Worm (Caenorhabditis elegans): Measurements from ENCODE around the gene F33G12.6.

DNA sequence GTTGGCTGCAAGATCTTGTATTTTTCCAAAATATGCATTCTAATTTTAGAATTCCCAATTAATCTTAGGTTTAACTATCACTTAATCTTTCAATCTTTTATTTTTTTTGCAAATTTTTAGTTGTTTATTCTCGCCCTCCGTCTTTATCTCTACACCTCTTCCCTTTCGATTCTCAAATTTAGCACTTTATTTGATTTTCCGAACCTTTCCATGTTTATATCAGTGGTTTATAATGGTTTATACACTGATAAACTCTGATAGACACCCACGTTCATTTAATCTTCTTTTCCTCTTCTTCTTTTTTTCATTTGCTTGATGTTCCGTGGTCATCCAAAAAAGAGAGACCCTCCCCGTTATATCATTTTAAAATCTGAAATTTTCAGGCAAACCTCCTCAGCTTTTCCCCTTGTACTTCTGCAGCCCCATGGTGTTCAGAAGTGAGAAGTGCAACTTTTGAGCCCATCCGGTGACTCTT lies 27.3 kb upstream of the F33G12.6 start, which contains the start of the genes nsy-1 and F59A6.13:
- TF ChIP-seq sptf-1 (tag; optimal IDR thresholded peaks at IDR 0.05) (no peak), C34B4.2 (tag; optimal IDR thresholded peaks at IDR 0.05) (no peak), efl-3 (GFP tag; optimal IDR thresholded peaks at IDR 0.05) (no peak), mep-1 (tag; optimal IDR thresholded peaks at IDR 0.05) (no peak), nhr-11 (tag; optimal IDR thresholded peaks at IDR 0.05) (no peak), ces-1 (GFP tag; optimal IDR thresholded peaks at IDR 0.05) (no peak), fkh-10 (GFP tag; optimal IDR thresholded peaks at IDR 0.05) (no peak), rnt-1 (tag; optimal IDR thresholded peaks at IDR 0.05) (no peak), lsy-2 (tag; optimal IDR thresholded peaks at IDR 0.05) (no peak)

All from whole organism, L1 larva.